Fruit fly (Drosophila melanogaster) whole organism, prepupa: ENCODE measurements around the gene CG11035.

Experiments used
- CG9139 ChIP-seq: fragments of 200-800 bp; sonication (Bioruptor generic); optimal IDR thresholded peaks from 3 replicates; lab custom pipeline; 2017; ENCODE audit warnings: missing biosample characterization, mild to moderate bottlenecking, missing genetic modification characterization
- Met ChIP-seq: fragments of 200-800 bp; sonication (Bioruptor generic); optimal IDR thresholded peaks from 3 replicates; lab custom pipeline; 2016; ENCODE audit warnings: missing biosample characterization, missing genetic modification characterization
- cyc ChIP-seq: fragments of 200-800 bp; sonication (Bioruptor generic); optimal IDR thresholded peaks from 3 replicates; lab custom pipeline; 2016; ENCODE audit warnings: missing biosample characterization, missing genetic modification characterization

- no peak for TF ChIP-seq CG9139 (GFP tag; lab: Kevin White, UChicago)
- no peak for TF ChIP-seq Met (GFP tag; lab: Kevin White, UChicago)
- TF ChIP-seq cyc (GFP tag; lab: Kevin White, UChicago): no peak
Observed at dm6 chr3R:8038927-8039326, 6.1 kb upstream of the CG11035 start.
